Comparison of ENCODE assay signal across 2 worm cellular contexts in the genomic region with DNA sequence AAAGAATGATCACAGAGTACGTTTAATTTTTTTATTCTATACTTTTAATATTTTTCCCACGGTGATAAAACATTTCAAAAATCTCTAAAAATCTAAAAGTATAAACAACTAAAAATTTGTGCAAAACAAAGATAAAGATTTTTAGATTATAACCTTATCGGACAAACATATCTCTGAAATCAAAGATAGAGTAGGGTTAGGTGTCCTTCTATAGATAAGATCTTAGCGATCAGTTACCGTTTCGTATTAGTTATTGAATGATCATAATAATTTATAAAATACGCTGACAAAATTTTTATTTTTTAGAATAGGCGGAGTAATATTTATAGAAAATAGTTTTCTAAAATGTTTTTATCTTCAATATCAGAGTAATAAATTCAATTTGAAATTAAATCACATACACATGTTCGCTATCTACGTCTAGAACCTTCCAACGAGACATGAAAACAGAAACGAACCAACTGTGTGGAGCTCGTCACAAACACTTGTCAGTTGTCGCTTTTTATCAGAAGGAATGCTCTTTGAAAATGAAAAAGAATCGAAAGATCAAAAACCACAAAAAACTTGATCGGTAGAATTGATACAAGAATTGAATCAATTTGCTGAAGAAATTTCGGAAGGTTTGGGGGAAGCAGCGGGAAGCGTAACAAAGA.
TF ChIP-seq lines count a peak whose summit lies in the region.

No protein-coding gene starts in this region.

TF ChIP-seq in whole organism, L1 larva, 84 proteins besides CTCF, POLR2A, EP300 and RAD21 (continued from another document):
- peak; percentile 64 for TF ChIP-seq nhr-71 (tag; optimal IDR thresholded peaks at IDR 0.05; lab: Kevin White, UChicago)
- TF ChIP-seq ceh-63 (GFP tag; optimal IDR thresholded peaks at IDR 0.05; lab: Kevin White, UChicago) = no peak
- TF ChIP-seq skn-1 (tag; optimal IDR thresholded peaks at IDR 0.05; lab: Kevin White, UChicago) = no peak
- TF ChIP-seq Y116A8C.19 (tag; optimal IDR thresholded peaks at IDR 0.05; lab: Kevin White, UChicago; ENCODE audit: borderline replicate concordance) = no peak
- no peak for TF ChIP-seq unc-30 (tag; optimal IDR thresholded peaks at IDR 0.05; lab: Kevin White, UChicago)
- TF ChIP-seq mdl-1 (tag; optimal IDR thresholded peaks at IDR 0.05; lab: Kevin White, UChicago) = no peak
- TF ChIP-seq blmp-1 (tag; optimal IDR thresholded peaks at IDR 0.05; lab: Kevin White, UChicago) = no peak
- peak; percentile 28; the same call in 1 of the 2 replicates for TF ChIP-seq nhr-19 (GFP tag; conservative IDR thresholded peaks at IDR 0.05; lab: Robert Waterston, UW)
- no peak for TF ChIP-seq vab-15 (tag; optimal IDR thresholded peaks at IDR 0.05; lab: Kevin White, UChicago)
- TF ChIP-seq hlh-4 (tag; optimal IDR thresholded peaks at IDR 0.05; lab: Kevin White, UChicago) = no peak

TF ChIP-seq in whole organism, L4 larva, 104 proteins besides CTCF, POLR2A, EP300 and RAD21 (continued from another document):
- TF ChIP-seq zfp-3 (GFP tag; conservative IDR thresholded peaks at IDR 0.05; lab: Robert Waterston, UW) (no peak), nhr-11 (tag; optimal IDR thresholded peaks at IDR 0.05; lab: Kevin White, UChicago) (peak; percentile 24), ceh-62 (tag; optimal IDR thresholded peaks at IDR 0.05; lab: Kevin White, UChicago) (no peak), saeg-2 (GFP tag; IDR thresholded peaks at IDR 0.05; lab: Robert Waterston, UW) (no peak), sdz-12 (GFP tag; optimal IDR thresholded peaks at IDR 0.05; lab: Kevin White, UChicago) (no peak), mep-1 (tag; optimal IDR thresholded peaks at IDR 0.05; lab: Kevin White, UChicago) (peak; percentile 33), dmd-9 (GFP tag; IDR thresholded peaks at IDR 0.05; lab: Robert Waterston, UW) (no peak), ceh-28 (tag; optimal IDR thresholded peaks at IDR 0.05; lab: Kevin White, UChicago) (no peak), duxl-1 (tag; optimal IDR thresholded peaks at IDR 0.05; lab: Kevin White, UChicago; ENCODE audit: poor library complexity) (no peak), ama-1 (optimal IDR thresholded peaks at IDR 0.05; lab: Kevin White, UChicago) (no peak), ZK546.5 (tag; optimal IDR thresholded peaks at IDR 0.05; lab: Kevin White, UChicago) (no peak), F49E8.2 (tag; optimal IDR thresholded peaks at IDR 0.05; lab: Kevin White, UChicago; ENCODE audit: borderline replicate concordance) (no peak), nhr-41 (GFP tag; IDR thresholded peaks at IDR 0.05; lab: Robert Waterston, UW) (no peak), set-16 (GFP tag; IDR thresholded peaks at IDR 0.05; lab: Robert Waterston, UW) (no peak), daf-19 (GFP tag; conservative IDR thresholded peaks at IDR 0.05; lab: Robert Waterston, UW) (no peak), hmg-1.1 (GFP tag; IDR thresholded peaks at IDR 0.05; lab: Robert Waterston, UW) (no peak), unc-39 (tag; optimal IDR thresholded peaks at IDR 0.05; lab: Kevin White, UChicago) (no peak), nhr-102 (tag; optimal IDR thresholded peaks at IDR 0.05; lab: Kevin White, UChicago) (no peak), Y48G9A.11 (GFP tag; IDR thresholded peaks at IDR 0.05; lab: Robert Waterston, UW) (no peak), nhr-25 (tag; optimal IDR thresholded peaks at IDR 0.05; lab: Kevin White, UChicago; ENCODE audit: borderline replicate concordance, insufficient read depth) (no peak), daf-8 (GFP tag; IDR thresholded peaks at IDR 0.05; lab: Robert Waterston, UW) (no peak), ceh-82 (tag; optimal IDR thresholded peaks at IDR 0.05; lab: Kevin White, UChicago) (no peak), nhr-237 (tag; optimal IDR thresholded peaks at IDR 0.05; lab: Kevin White, UChicago) (no peak), spr-3 (GFP tag; optimal IDR thresholded peaks at IDR 0.05; lab: Kevin White, UChicago) (no peak), dve-1 (tag; optimal IDR thresholded peaks at IDR 0.05; lab: Kevin White, UChicago; ENCODE audit: insufficient read depth) (peak; percentile 66), daf-12 (tag; optimal IDR thresholded peaks at IDR 0.05; lab: Kevin White, UChicago) (no peak), zag-1 (tag; optimal IDR thresholded peaks at IDR 0.05; lab: Kevin White, UChicago) (no peak), nhr-42 (GFP tag; IDR thresholded peaks at IDR 0.05; lab: Robert Waterston, UW) (no peak), lin-38 (GFP tag; IDR thresholded peaks at IDR 0.05; lab: Robert Waterston, UW) (0 out of 2 replicates have a peak, but pooled peaks have one; percentile 8), madf-9 (GFP tag; conservative IDR thresholded peaks at IDR 0.05; lab: Robert Waterston, UW) (no peak), lin-29 (GFP tag; IDR thresholded peaks at IDR 0.05; lab: Robert Waterston, UW) (no peak), F44E2.7 (GFP tag; IDR thresholded peaks at IDR 0.05; lab: Robert Waterston, UW) (no peak), fos-1 (tag; optimal IDR thresholded peaks at IDR 0.05; lab: Kevin White, UChicago) (no peak), lin-13 (GFP tag; optimal IDR thresholded peaks at IDR 0.05; lab: Kevin White, UChicago) (no peak), ZK337.2 (GFP tag; IDR thresholded peaks at IDR 0.05; lab: Robert Waterston, UW) (no peak), Y5F2A.4 (GFP tag; optimal IDR thresholded peaks at IDR 0.05; lab: Kevin White, UChicago) (no peak), egl-27 (tag; optimal IDR thresholded peaks at IDR 0.05; lab: Kevin White, UChicago) (no peak), fkh-10 (GFP tag; optimal IDR thresholded peaks at IDR 0.05; lab: Kevin White, UChicago) (no peak), nhr-28 (tag; optimal IDR thresholded peaks at IDR 0.05; lab: Kevin White, UChicago) (peak; percentile 0), aha-1 (tag; lab: Kevin White, UChicago) (peak; percentile 4), nhr-6 (tag; optimal IDR thresholded peaks at IDR 0.05; lab: Kevin White, UChicago) (no peak), snpc-1.2 (GFP tag; IDR thresholded peaks at IDR 0.05; lab: Robert Waterston, UW) (no peak), cey-2 (tag; optimal IDR thresholded peaks at IDR 0.05; lab: Kevin White, UChicago; ENCODE audit: borderline replicate concordance, insufficient read depth) (no peak), madf-5 (GFP tag; IDR thresholded peaks at IDR 0.05; lab: Robert Waterston, UW) (no peak), dmd-6 (GFP tag; IDR thresholded peaks at IDR 0.05; lab: Robert Waterston, UW) (peak; percentile 47), nhr-48 (tag; optimal IDR thresholded peaks at IDR 0.05; lab: Kevin White, UChicago) (peak; percentile 33), jun-1 (tag; optimal IDR thresholded peaks at IDR 0.05; lab: Kevin White, UChicago) (no peak), zip-11 (GFP tag; IDR thresholded peaks at IDR 0.05; lab: Robert Waterston, UW) (no peak)
TF ChIP-seq in whole organism, L4 larva: peak in this region for 16.
